Fruit fly (Drosophila melanogaster) whole organism, embryonic: ENCODE measurements around the gene CG3777.

Experiments
- CG11093 ChIP-seq: fragments of 200-800 bp; sonication (Bioruptor generic); IDR thresholded peaks from 3 replicates; pipeline ENCODE4 v1.3.6; 2022; ENCODE audit warnings: missing biosample characterization, missing genetic modification characterization
- CG11504 ChIP-seq: fragments of 200-800 bp; sonication (Bioruptor generic); optimal IDR thresholded peaks from 3 replicates; lab custom pipeline; 2019; ENCODE audit warnings: missing biosample characterization, mild to moderate bottlenecking, missing genetic modification characterization, moderate library complexity
- CG11695 ChIP-seq: fragments of 200-800 bp; sonication (Bioruptor generic); IDR thresholded peaks from 3 replicates; pipeline ENCODE4 v1.3.6; 2022; ENCODE audit warnings: missing biosample characterization, missing genetic modification characterization
- CG12071 ChIP-seq: fragments of 200-800 bp; sonication (Bioruptor generic); optimal IDR thresholded peaks from 3 replicates; lab custom pipeline; 2018; ENCODE audit warnings: missing biosample characterization, mild to moderate bottlenecking, missing genetic modification characterization
- CG12104 ChIP-seq: fragments of 200-800 bp; sonication (Bioruptor generic); optimal IDR thresholded peaks from 3 replicates; lab custom pipeline; 2016; ENCODE audit warnings: missing biosample characterization, missing genetic modification characterization
- CG12299 ChIP-seq: fragments of 200-800 bp; sonication (Bioruptor generic); optimal IDR thresholded peaks from 2 replicates; lab custom pipeline; 2018; ENCODE audit warnings: missing biosample characterization, mild to moderate bottlenecking, missing genetic modification characterization
- CG12391 ChIP-seq: fragments of 200-800 bp; sonication (Bioruptor generic); optimal IDR thresholded peaks from 3 replicates; lab custom pipeline; 2018; ENCODE audit warnings: missing biosample characterization, mild to moderate bottlenecking, missing genetic modification characterization, moderate library complexity
- CG12942 ChIP-seq: fragments of 200-800 bp; sonication (Bioruptor generic); optimal IDR thresholded peaks from 3 replicates; lab custom pipeline; 2016; ENCODE audit warnings: missing biosample characterization, missing genetic modification characterization
- CG15269 ChIP-seq: fragments of 200-800 bp; sonication (Bioruptor generic); optimal IDR thresholded peaks from 2 replicates; lab custom pipeline; 2018; ENCODE audit warnings: missing biosample characterization, mild to moderate bottlenecking, missing genetic modification characterization, moderate library complexity
- CG17361 ChIP-seq: fragments of 200-800 bp; sonication (Bioruptor generic); IDR thresholded peaks from 3 replicates; pipeline ENCODE4 v1.3.6; 2022; ENCODE audit warnings: missing biosample characterization, missing genetic modification characterization
- CG2712 ChIP-seq: fragments of 200-800 bp; optimal IDR thresholded peaks from 3 replicates; lab custom pipeline; 2019; ENCODE audit warnings: missing biosample characterization, mild to moderate bottlenecking, missing genetic modification characterization, moderate library complexity
- CG34376 ChIP-seq: fragments of 200-800 bp; sonication (Bioruptor generic); optimal IDR thresholded peaks from 2 replicates; lab custom pipeline; 2018; ENCODE audit warnings: missing biosample characterization, mild to moderate bottlenecking, missing genetic modification characterization
- CG4282 ChIP-seq: fragments of 200-800 bp; sonication (Bioruptor generic); optimal IDR thresholded peaks from 2 replicates; lab custom pipeline; 2016; ENCODE audit warnings: missing biosample characterization, missing genetic modification characterization
- CG5953 ChIP-seq: fragments of 200-800 bp; sonication (Bioruptor generic); IDR thresholded peaks from 2 replicates; pipeline ENCODE4 v1.3.6; 2022; ENCODE audit warnings: missing biosample characterization, missing genetic modification characterization
- CG8089 ChIP-seq: fragments of 200-800 bp; sonication (Bioruptor generic); optimal IDR thresholded peaks from 3 replicates; lab custom pipeline; 2016; ENCODE audit warnings: missing biosample characterization, missing genetic modification characterization
- CG9797 ChIP-seq: fragments of 200-800 bp; sonication (Bioruptor generic); optimal IDR thresholded peaks from 3 replicates; lab custom pipeline; 2018; ENCODE audit warnings: missing biosample characterization, mild to moderate bottlenecking, missing genetic modification characterization
- CTCF ChIP-seq: fragments of 200-800 bp; sonication (Bioruptor generic); optimal IDR thresholded peaks from 2 replicates; lab custom pipeline; 2017; ENCODE audit warnings: missing biosample characterization, mild to moderate bottlenecking, missing genetic modification characterization, moderate library complexity
- Dref ChIP-seq: fragments of 200-800 bp; sonication (Bioruptor generic); IDR thresholded peaks from 2 replicates; pipeline ENCODE4 v1.3.6; 2022; ENCODE audit warnings: missing biosample characterization, missing genetic modification characterization
- Gug ChIP-seq: fragments of 200-800 bp; sonication (Bioruptor generic); IDR thresholded peaks from 4 replicates; pipeline ENCODE4 v1.3.6; 2022; ENCODE audit warnings: missing biosample characterization, missing genetic modification characterization
- Hr3 ChIP-seq: fragments of 200-800 bp; sonication (Bioruptor generic); optimal IDR thresholded peaks from 3 replicates; lab custom pipeline; 2016; ENCODE audit warnings: missing biosample characterization, missing genetic modification characterization
- Hr51 ChIP-seq, 2 experiments: fragments of 200-800 bp; sonication (Bioruptor generic); optimal IDR thresholded peaks; 2 replicates in 1 of 2; 3 replicates in 1 of 2; lab custom pipeline; 2016 to 2018; ENCODE audit warnings: missing biosample characterization in 2 of 2, missing genetic modification characterization in 2 of 2, mild to moderate bottlenecking in 1 of 2, moderate library complexity in 1 of 2
- Lhr ChIP-seq: fragments of 200-800 bp; sonication (Bioruptor generic); optimal IDR thresholded peaks from 3 replicates; lab custom pipeline; 2017; ENCODE audit warnings: mild to moderate bottlenecking, missing biosample characterization, missing genetic modification reagents, missing genetic modification characterization
- Mrtf ChIP-seq: fragments of 200-800 bp; sonication (Bioruptor generic); IDR thresholded peaks from 3 replicates; pipeline ENCODE4 v1.3.6; 2022; ENCODE audit warnings: missing biosample characterization, missing genetic modification characterization
- Oli ChIP-seq: fragments of 200-800 bp; sonication (Bioruptor generic); optimal IDR thresholded peaks from 2 replicates; lab custom pipeline; 2018; ENCODE audit warnings: missing biosample characterization, mild to moderate bottlenecking, missing genetic modification characterization, moderate library complexity
- Optix ChIP-seq: fragments of 200-800 bp; sonication (Bioruptor generic); IDR thresholded peaks from 3 replicates; pipeline ENCODE4 v1.3.6; 2022; ENCODE audit warnings: missing biosample characterization, missing genetic modification characterization
- Ptx1 ChIP-seq: fragments of 200-800 bp; sonication (Bioruptor generic); IDR thresholded peaks from 2 replicates; pipeline ENCODE4 v1.3.6; 2022; ENCODE audit warnings: missing biosample characterization, missing genetic modification characterization
- btn ChIP-seq: fragments of 200-800 bp; sonication (Bioruptor generic); optimal IDR thresholded peaks from 2 replicates; lab custom pipeline; 2016; ENCODE audit warnings: missing biosample characterization, missing genetic modification characterization
- caup ChIP-seq: fragments of 200-800 bp; sonication (Bioruptor generic); optimal IDR thresholded peaks from 3 replicates; lab custom pipeline; 2017; ENCODE audit warnings: missing biosample characterization, mild to moderate bottlenecking, missing genetic modification characterization, moderate library complexity; ENCODE audit not compliant: severe bottlenecking
- cg ChIP-seq: fragments of 200-800 bp; sonication (Bioruptor generic); optimal IDR thresholded peaks from 3 replicates; lab custom pipeline; 2019; ENCODE audit warnings: missing biosample characterization, mild to moderate bottlenecking, missing genetic modification characterization, moderate library complexity
- chif ChIP-seq, 2 experiments: fragments of 200-800 bp; sonication (Bioruptor generic); optimal IDR thresholded peaks; 3 replicates each; lab custom pipeline; 2016; ENCODE audit warnings: missing biosample characterization in 2 of 2, missing genetic modification characterization in 2 of 2
- chm ChIP-seq: fragments of 200-800 bp; sonication (Bioruptor generic); IDR thresholded peaks from 2 replicates; pipeline ENCODE4 v1.3.6; 2022; ENCODE audit warnings: missing biosample characterization, missing genetic modification characterization
- dm ChIP-seq: fragments of 200-800 bp; sonication (Bioruptor generic); optimal IDR thresholded peaks from 3 replicates; lab custom pipeline; 2016; ENCODE audit warnings: missing biosample characterization, missing genetic modification characterization
- emc ChIP-seq: fragments of 200-800 bp; sonication (Bioruptor generic); optimal IDR thresholded peaks from 2 replicates; lab custom pipeline; 2016; ENCODE audit warnings: missing biosample characterization, missing genetic modification characterization
- fd102C ChIP-seq: fragments of 200-800 bp; sonication (Bioruptor generic); optimal IDR thresholded peaks from 2 replicates; lab custom pipeline; 2018; ENCODE audit warnings: missing biosample characterization, mild to moderate bottlenecking, missing genetic modification characterization, moderate library complexity
- gem ChIP-seq: fragments of 200-800 bp; sonication (Bioruptor generic); optimal IDR thresholded peaks from 2 replicates; lab custom pipeline; 2019; ENCODE audit warnings: missing biosample characterization, mild to moderate bottlenecking, missing genetic modification characterization, moderate library complexity
- grau ChIP-seq: fragments of 200-800 bp; optimal IDR thresholded peaks from 3 replicates; lab custom pipeline; 2019; ENCODE audit warnings: missing biosample characterization, mild to moderate bottlenecking, missing genetic modification characterization, moderate library complexity
- h ChIP-seq: fragments of >200 bp; optimal IDR thresholded peaks from 2 replicates; lab custom pipeline; 2017
- hth ChIP-seq: fragments of >200 bp; optimal IDR thresholded peaks from 2 replicates; lab custom pipeline; 2017; ENCODE audit warnings: inconsistent platforms
- kni ChIP-seq: fragments of 200-800 bp; sonication (Bioruptor generic); optimal IDR thresholded peaks from 3 replicates; lab custom pipeline; 2017; ENCODE audit warnings: mild to moderate bottlenecking, missing biosample characterization, missing genetic modification reagents, missing genetic modification characterization
- lab ChIP-seq: fragments of 200-800 bp; sonication (Bioruptor generic); optimal IDR thresholded peaks from 3 replicates; lab custom pipeline; 2017; ENCODE audit warnings: missing biosample characterization, missing genetic modification characterization, mild to moderate bottlenecking, moderate library complexity, missing genetic modification reagents
- mirr ChIP-seq: fragments of 200-800 bp; sonication (Bioruptor generic); optimal IDR thresholded peaks from 3 replicates; lab custom pipeline; 2018; ENCODE audit warnings: missing biosample characterization, mild to moderate bottlenecking, missing genetic modification characterization
- pita ChIP-seq: fragments of 200-800 bp; sonication (Bioruptor generic); optimal IDR thresholded peaks from 2 replicates; lab custom pipeline; 2017; ENCODE audit warnings: missing biosample characterization, mild to moderate bottlenecking, missing genetic modification characterization
- pzg ChIP-seq: fragments of 200-800 bp; sonication (Bioruptor generic); optimal IDR thresholded peaks from 3 replicates; lab custom pipeline; 2018; ENCODE audit warnings: missing biosample characterization, mild to moderate bottlenecking, missing genetic modification characterization, moderate library complexity
- repo ChIP-seq: fragments of 200-800 bp; sonication (Bioruptor generic); optimal IDR thresholded peaks from 2 replicates; lab custom pipeline; 2016; ENCODE audit warnings: missing biosample characterization, missing genetic modification characterization
- sd ChIP-seq: fragments of 200-800 bp; sonication (Bioruptor generic); optimal IDR thresholded peaks from 3 replicates; lab custom pipeline; 2018; ENCODE audit warnings: missing biosample characterization, mild to moderate bottlenecking, missing genetic modification characterization, moderate library complexity
- sens-2 ChIP-seq: fragments of 200-800 bp; sonication (Bioruptor generic); IDR thresholded peaks from 2 replicates; pipeline ENCODE4 v1.3.6; 2022; ENCODE audit warnings: missing biosample characterization, missing genetic modification characterization
- sqz ChIP-seq: fragments of 200-800 bp; sonication (Bioruptor generic); optimal IDR thresholded peaks from 3 replicates; lab custom pipeline; 2018; ENCODE audit warnings: missing biosample characterization, mild to moderate bottlenecking, missing genetic modification characterization
- sr ChIP-seq: fragments of 200-800 bp; sonication (Bioruptor generic); IDR thresholded peaks from 3 replicates; pipeline ENCODE4 v1.3.6; 2022; ENCODE audit warnings: missing biosample characterization, missing genetic modification characterization
- stwl ChIP-seq: fragments of 200-800 bp; sonication (Bioruptor generic); optimal IDR thresholded peaks from 3 replicates; lab custom pipeline; 2018; ENCODE audit warnings: missing biosample characterization, mild to moderate bottlenecking, missing genetic modification characterization, moderate library complexity
- trh ChIP-seq: fragments of 200-800 bp; sonication (Bioruptor generic); optimal IDR thresholded peaks from 2 replicates; lab custom pipeline; 2016; ENCODE audit warnings: missing biosample characterization, missing genetic modification characterization
- vvl ChIP-seq: fragments of 200-800 bp; sonication (Bioruptor generic); IDR thresholded peaks from 2 replicates; pipeline ENCODE4 v1.3.6; 2022; ENCODE audit warnings: missing biosample characterization, missing genetic modification characterization

Gene CG3777

DNA sequence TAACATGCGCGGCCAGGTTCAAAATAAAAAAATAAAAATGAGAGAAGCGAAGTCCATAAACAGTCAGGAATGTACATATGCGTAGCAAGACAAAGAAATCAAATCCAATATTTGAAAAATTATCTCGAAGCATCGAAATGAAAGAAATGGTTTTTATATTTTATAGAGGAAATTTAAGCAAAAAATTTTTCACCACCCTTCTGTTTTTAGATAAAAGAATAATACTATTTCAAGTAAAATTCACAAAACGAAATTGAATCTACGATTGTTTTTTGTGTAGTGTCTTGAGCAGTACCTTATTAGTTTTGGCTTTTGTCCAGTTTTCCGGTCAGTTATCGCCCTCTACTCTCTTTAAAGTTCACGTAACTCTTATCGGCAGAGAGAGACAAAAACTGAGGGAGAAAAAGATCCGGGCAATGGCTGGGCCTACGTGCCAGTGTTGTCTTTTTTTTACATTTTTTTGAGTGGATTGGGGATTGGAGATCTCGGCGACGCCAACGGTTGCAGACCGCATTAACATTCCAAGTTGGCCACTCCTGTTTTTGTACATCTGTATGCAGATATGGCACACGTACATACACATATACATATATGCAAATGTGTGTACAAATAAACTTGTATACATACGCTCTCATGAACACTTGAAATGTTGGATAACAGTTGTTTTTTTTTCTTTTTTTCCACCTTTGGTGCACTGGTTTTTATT, 60.5 kb downstream of the CG3777 start (continued):
- TF ChIP-seq kni (GFP tag; lab: Kevin White, UChicago): peak; percentile 24
- TF ChIP-seq trh (GFP tag; lab: Kevin White, UChicago): no peak
- TF ChIP-seq caup (GFP tag; lab: Kevin White, UChicago): no peak
- TF ChIP-seq Mrtf: no peak
- no peak for TF ChIP-seq CG34376 (GFP tag; lab: Kevin White, UChicago)
- TF ChIP-seq Hr3 (GFP tag; lab: Kevin White, UChicago): no peak
- no peak for TF ChIP-seq CG8089 (GFP tag; lab: Kevin White, UChicago)
- TF ChIP-seq CG2712 (tag; lab: Kevin White, UChicago): peak; percentile 37
- TF ChIP-seq CG11504 (tag; lab: Kevin White, UChicago): peak; percentile 43
- TF ChIP-seq sd (tag; lab: Kevin White, UChicago): peak; percentile 83
- no peak for TF ChIP-seq lab (GFP tag; lab: Kevin White, UChicago)
- TF ChIP-seq btn (GFP tag; lab: Kevin White, UChicago): no peak
- TF ChIP-seq Optix (GFP tag; lab: Robert Waterston, UW): no peak
- TF ChIP-seq vvl (GFP tag; lab: Robert Waterston, UW): peak; percentile 75
- TF ChIP-seq Hr51 (GFP tag; optimal IDR thresholded peaks at IDR 0.05; lab: Kevin White, UChicago): peak in 1 of 2 experiments; percentile 57
- no peak for TF ChIP-seq CG4282 (GFP tag; lab: Kevin White, UChicago)
- TF ChIP-seq CG17361 (GFP tag; lab: Robert Waterston, UW): 0 out of 3 replicates have a peak, but pooled peaks have one; percentile 25
- no peak for TF ChIP-seq CG9797
- no peak for TF ChIP-seq pzg (GFP tag; lab: Kevin White, UChicago)
- no peak for TF ChIP-seq CG5953 (GFP tag; lab: Robert Waterston, UW)
- TF ChIP-seq CG12942 (GFP tag; lab: Kevin White, UChicago): no peak
- no peak for TF ChIP-seq chm
- TF ChIP-seq mirr (GFP tag; lab: Kevin White, UChicago): no peak
- TF ChIP-seq Ptx1: 0 out of 2 replicates have a peak, but pooled peaks have one; percentile 15
- TF ChIP-seq grau (tag; lab: Kevin White, UChicago): peak; percentile 12
- TF ChIP-seq Oli: peak; percentile 9
- no peak for TF ChIP-seq CG12104
- TF ChIP-seq emc: no peak
- TF ChIP-seq Gug (GFP tag; lab: Robert Waterston, UW): no peak
- no peak for TF ChIP-seq CG11093 (GFP tag; lab: Robert Waterston, UW)
- TF ChIP-seq CTCF: no peak
- no peak for TF ChIP-seq dm
- no peak for TF ChIP-seq repo (GFP tag; lab: Kevin White, UChicago)
- peak; percentile 18 for TF ChIP-seq CG15269 (tag; lab: Kevin White, UChicago)
- no peak for TF ChIP-seq chif (GFP tag; optimal IDR thresholded peaks at IDR 0.05; lab: Kevin White, UChicago)
- TF ChIP-seq stwl (tag; lab: Kevin White, UChicago): peak; percentile 76
- no peak for TF ChIP-seq sens-2 (GFP tag; lab: Robert Waterston, UW)
- TF ChIP-seq Lhr (GFP tag; lab: Kevin White, UChicago): no peak
- no peak for TF ChIP-seq fd102C (GFP tag; lab: Kevin White, UChicago)
- no peak for TF ChIP-seq Dref
- no peak for TF ChIP-seq pita (GFP tag; lab: Kevin White, UChicago)
- no peak for TF ChIP-seq CG11695
- peak; percentile 60 for TF ChIP-seq gem (tag; lab: Kevin White, UChicago)
- no peak for TF ChIP-seq CG12299 (tag; lab: Kevin White, UChicago)
- TF ChIP-seq sr (GFP tag; lab: Robert Waterston, UW): no peak
- peak; percentile 42 for TF ChIP-seq sqz (GFP tag; lab: Kevin White, UChicago)
- TF ChIP-seq h: no peak
- TF ChIP-seq CG12391 (tag; lab: Kevin White, UChicago): peak; percentile 18
- peak; percentile 45 for TF ChIP-seq cg (GFP tag; lab: Kevin White, UChicago)
- TF ChIP-seq hth: no peak
- TF ChIP-seq CG12071 (GFP tag; lab: Kevin White, UChicago): no peak
